Worm (Caenorhabditis elegans) whole organism, mixed stage, embryonic: ENCODE results near the gene F09C8.1.

Source experiments
- lin-13 ChIP-seq: fragments of 150-350 bp; optimal IDR thresholded peaks from 2 replicates; lab custom pipeline; 2014; ENCODE audit warnings: missing biosample characterization, missing genetic modification characterization
- lsy-2 ChIP-seq: fragments of 150-350 bp; optimal IDR thresholded peaks from 2 replicates; lab custom pipeline; 2014; ENCODE audit warnings: missing biosample characterization, missing genetic modification characterization
- nhr-237 ChIP-seq: fragments of 150-350 bp; optimal IDR thresholded peaks from 2 replicates; lab custom pipeline; 2014; ENCODE audit warnings: missing biosample characterization, missing genetic modification characterization
- pha-4 ChIP-seq: fragments of 150-350 bp; optimal IDR thresholded peaks from 2 replicates; lab custom pipeline; 2018; ENCODE audit warnings: missing biosample characterization, missing genetic modification reagents, missing genetic modification characterization
- sem-2 ChIP-seq: fragments of 200-800 bp; sonication (Bioruptor generic); optimal IDR thresholded peaks from 2 replicates; lab custom pipeline; 2018; ENCODE audit warnings: mild to moderate bottlenecking, missing genetic modification characterization, missing compliant biosample characterization
- snpc-4 ChIP-seq: fragments of 150-350 bp; optimal IDR thresholded peaks from 2 replicates; lab custom pipeline; 2014; ENCODE audit warnings: missing biosample characterization, missing genetic modification characterization
- unc-39 ChIP-seq: fragments of 150-350 bp; optimal IDR thresholded peaks from 2 replicates; lab custom pipeline; 2014; ENCODE audit warnings: missing biosample characterization, missing genetic modification characterization
- unc-62 ChIP-seq: fragments of 150-350 bp; optimal IDR thresholded peaks from 2 replicates; lab custom pipeline; 2014; ENCODE audit warnings: missing biosample characterization, missing genetic modification reagents, missing genetic modification characterization

DNA sequence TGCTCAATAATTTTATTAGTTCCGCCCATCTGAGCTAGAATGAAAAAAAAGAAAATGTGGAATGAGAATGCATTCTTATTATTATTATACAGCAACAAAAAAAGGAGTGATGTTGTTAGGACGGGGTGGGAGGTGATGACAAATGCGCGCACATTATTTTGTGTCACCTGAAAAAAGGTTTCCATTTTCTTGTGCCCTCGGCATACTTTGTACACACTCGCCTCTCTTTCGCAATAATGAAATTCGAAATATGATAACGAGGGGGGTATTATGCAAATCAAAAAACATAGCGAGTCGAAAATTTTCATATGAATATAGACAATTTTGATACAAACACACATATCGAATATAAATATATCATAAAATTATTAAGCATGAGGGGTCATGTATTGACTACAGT lies 4.0 kb downstream of the F09C8.1 start:
- TF ChIP-seq sem-2 (GFP tag; lab: Kevin White, UChicago): no peak
- TF ChIP-seq unc-62: no peak
- no peak for TF ChIP-seq unc-39 (tag; lab: Kevin White, UChicago)
- TF ChIP-seq lsy-2: no peak
- TF ChIP-seq lin-13: no peak
- no peak for TF ChIP-seq nhr-237 (tag; lab: Kevin White, UChicago)
- TF ChIP-seq snpc-4 (tag; lab: Kevin White, UChicago): no peak
- TF ChIP-seq pha-4 (tag; lab: Kevin White, UChicago): no peak
